Fruit fly (Drosophila melanogaster) whole organism, embryonic: ENCODE measurements around the gene RpL36.

ENCODE experiments used
- CG10321 ChIP-seq: fragments of 200-800 bp; sonication (Bioruptor generic); IDR thresholded peaks from 2 replicates; pipeline ENCODE4 v1.3.6; 2022; ENCODE audit warnings: missing biosample characterization, missing genetic modification characterization
- CG11247 ChIP-seq: fragments of 200-800 bp; sonication (Bioruptor generic); IDR thresholded peaks from 2 replicates; pipeline ENCODE4 v1.3.6; 2022; ENCODE audit warnings: missing biosample characterization, missing genetic modification characterization
- CG11696 ChIP-seq: fragments of 200-800 bp; sonication (Bioruptor generic); IDR thresholded peaks from 2 replicates; pipeline ENCODE4 v1.3.6; 2022; ENCODE audit warnings: missing biosample characterization, missing genetic modification characterization
- CG12155 ChIP-seq: fragments of 200-800 bp; sonication (Bioruptor generic); optimal IDR thresholded peaks from 3 replicates; lab custom pipeline; 2016; ENCODE audit warnings: missing biosample characterization, missing genetic modification characterization
- CG12744 ChIP-seq: fragments of 200-800 bp; sonication (Bioruptor generic); optimal IDR thresholded peaks from 2 replicates; lab custom pipeline; 2016; ENCODE audit warnings: missing biosample characterization, missing genetic modification characterization
- CG13296 ChIP-seq: fragments of 200-800 bp; sonication (Bioruptor generic); optimal IDR thresholded peaks from 3 replicates; lab custom pipeline; 2018; ENCODE audit warnings: missing biosample characterization, mild to moderate bottlenecking, missing genetic modification characterization
- CG13624 ChIP-seq: fragments of 200-800 bp; sonication (Bioruptor generic); optimal IDR thresholded peaks from 2 replicates; lab custom pipeline; 2016; ENCODE audit warnings: missing biosample characterization, missing genetic modification characterization
- CG15601 ChIP-seq: fragments of 200-800 bp; sonication (Bioruptor generic); optimal IDR thresholded peaks from 3 replicates; lab custom pipeline; 2019; ENCODE audit warnings: missing biosample characterization, mild to moderate bottlenecking, missing genetic modification characterization, moderate library complexity
- CG1603 ChIP-seq: fragments of 200-800 bp; sonication (Bioruptor generic); optimal IDR thresholded peaks from 2 replicates; lab custom pipeline; 2019; ENCODE audit warnings: missing biosample characterization, mild to moderate bottlenecking, missing genetic modification characterization, moderate library complexity
- CG17361 ChIP-seq: fragments of 200-800 bp; sonication (Bioruptor generic); IDR thresholded peaks from 3 replicates; pipeline ENCODE4 v1.3.6; 2022; ENCODE audit warnings: missing biosample characterization, missing genetic modification characterization
- CG18262 ChIP-seq: fragments of 200-800 bp; optimal IDR thresholded peaks from 3 replicates; lab custom pipeline; 2019; ENCODE audit warnings: missing biosample characterization, mild to moderate bottlenecking, missing genetic modification characterization, moderate library complexity
- CG18599 ChIP-seq: fragments of 200-800 bp; sonication (Bioruptor generic); optimal IDR thresholded peaks from 3 replicates; lab custom pipeline; 2017; ENCODE audit warnings: missing biosample characterization, missing genetic modification characterization, mild to moderate bottlenecking, moderate library complexity, missing genetic modification reagents
- CG3065 ChIP-seq: fragments of 200-800 bp; sonication (Bioruptor generic); optimal IDR thresholded peaks from 2 replicates; lab custom pipeline; 2016; ENCODE audit warnings: missing biosample characterization, missing genetic modification characterization
- CG32772 ChIP-seq: fragments of 200-800 bp; sonication (Bioruptor generic); IDR thresholded peaks from 2 replicates; pipeline ENCODE4 v1.3.6; 2022; ENCODE audit warnings: missing biosample characterization, missing genetic modification characterization
- CG34422 ChIP-seq: fragments of 200-800 bp; sonication (Bioruptor generic); IDR thresholded peaks from 3 replicates; pipeline ENCODE4 v1.3.6; 2022; ENCODE audit warnings: missing biosample characterization, missing genetic modification characterization
- CG4707 ChIP-seq: fragments of 200-800 bp; sonication (Bioruptor generic); optimal IDR thresholded peaks from 2 replicates; lab custom pipeline; 2018; ENCODE audit warnings: missing biosample characterization, mild to moderate bottlenecking, missing genetic modification characterization, moderate library complexity
- CG4730 ChIP-seq: fragments of 200-800 bp; sonication (Bioruptor generic); IDR thresholded peaks from 2 replicates; pipeline ENCODE4 v1.3.6; 2022; ENCODE audit warnings: missing biosample characterization, missing genetic modification characterization
- CG8290 ChIP-seq, 3 experiments: fragments of 200-800 bp; sonication (Bioruptor generic); optimal IDR thresholded peaks; 2 replicates each; lab custom pipeline; 2016 to 2019; ENCODE audit warnings: missing biosample characterization in 3 of 3, missing genetic modification characterization in 3 of 3, mild to moderate bottlenecking in 2 of 3, moderate library complexity in 1 of 3
- CG9817 ChIP-seq: fragments of 200-800 bp; sonication (Bioruptor generic); optimal IDR thresholded peaks from 2 replicates; lab custom pipeline; 2018; ENCODE audit warnings: missing biosample characterization, mild to moderate bottlenecking, missing genetic modification characterization, moderate library complexity
- CTCF ChIP-seq: fragments of 200-800 bp; sonication (Bioruptor generic); optimal IDR thresholded peaks from 2 replicates; lab custom pipeline; 2017; ENCODE audit warnings: missing biosample characterization, mild to moderate bottlenecking, missing genetic modification characterization, moderate library complexity
- Deaf1 ChIP-seq: fragments of 200-800 bp; optimal IDR thresholded peaks from 3 replicates; lab custom pipeline; 2019; ENCODE audit warnings: missing biosample characterization, mild to moderate bottlenecking, missing genetic modification characterization, moderate library complexity
- Dip2 ChIP-seq: fragments of 200-800 bp; sonication (Bioruptor generic); IDR thresholded peaks from 2 replicates; pipeline ENCODE4 v1.3.6; 2022; ENCODE audit warnings: missing biosample characterization, missing genetic modification characterization
- Drgx ChIP-seq: fragments of 200-800 bp; sonication (Bioruptor generic); IDR thresholded peaks from 2 replicates; pipeline ENCODE4 v1.3.6; 2022; ENCODE audit warnings: missing biosample characterization, missing genetic modification characterization
- ERR ChIP-seq: fragments of 200-800 bp; sonication (Bioruptor generic); optimal IDR thresholded peaks from 2 replicates; lab custom pipeline; 2016; ENCODE audit warnings: missing biosample characterization, missing genetic modification characterization
- Ets97D ChIP-seq: fragments of 200-800 bp; sonication (Bioruptor generic); optimal IDR thresholded peaks from 3 replicates; lab custom pipeline; 2016; ENCODE audit warnings: missing biosample characterization, missing genetic modification characterization
- HHEX ChIP-seq: fragments of 200-800 bp; sonication (Bioruptor generic); optimal IDR thresholded peaks from 3 replicates; lab custom pipeline; 2017; ENCODE audit warnings: missing biosample characterization, mild to moderate bottlenecking, missing genetic modification characterization, missing genetic modification reagents
- Hr3 ChIP-seq: fragments of 200-800 bp; sonication (Bioruptor generic); optimal IDR thresholded peaks from 3 replicates; lab custom pipeline; 2016; ENCODE audit warnings: missing biosample characterization, missing genetic modification characterization
- Jarid2 ChIP-seq: fragments of 200-800 bp; sonication (Bioruptor generic); optimal IDR thresholded peaks from 3 replicates; lab custom pipeline; 2017; ENCODE audit warnings: mild to moderate bottlenecking, missing biosample characterization, missing genetic modification reagents, missing genetic modification characterization
- Lim3 ChIP-seq: fragments of 200-800 bp; sonication (Bioruptor generic); IDR thresholded peaks from 2 replicates; pipeline ENCODE4 v1.3.6; 2022; ENCODE audit warnings: missing biosample characterization, missing genetic modification characterization
- MBD-R2 ChIP-seq: fragments of 200-800 bp; sonication (Bioruptor generic); IDR thresholded peaks from 2 replicates; pipeline ENCODE4 v1.3.6; 2022; ENCODE audit warnings: missing biosample characterization, missing genetic modification characterization
- Mes4 ChIP-seq: fragments of 200-800 bp; sonication (Bioruptor generic); optimal IDR thresholded peaks from 2 replicates; lab custom pipeline; 2016; ENCODE audit warnings: missing biosample characterization, missing genetic modification characterization
- NC2β ChIP-seq: fragments of 200-800 bp; sonication (Bioruptor generic); optimal IDR thresholded peaks from 2 replicates; lab custom pipeline; 2016; ENCODE audit warnings: missing biosample characterization, missing genetic modification characterization
- Oaz ChIP-seq: fragments of 200-800 bp; sonication (Bioruptor generic); IDR thresholded peaks from 2 replicates; pipeline ENCODE4 v1.3.6; 2022; ENCODE audit warnings: missing biosample characterization, missing genetic modification characterization
- Sox100B ChIP-seq: fragments of 200-800 bp; sonication (Bioruptor generic); optimal IDR thresholded peaks from 3 replicates; lab custom pipeline; 2018; ENCODE audit warnings: missing biosample characterization, mild to moderate bottlenecking, missing genetic modification characterization
- ap ChIP-seq: fragments of 200-800 bp; sonication (Bioruptor generic); IDR thresholded peaks from 2 replicates; pipeline ENCODE4 v1.3.6; 2022; ENCODE audit warnings: missing biosample characterization, missing genetic modification characterization
- az2 ChIP-seq: fragments of 200-800 bp; sonication (Bioruptor generic); optimal IDR thresholded peaks from 3 replicates; lab custom pipeline; 2016; ENCODE audit warnings: missing biosample characterization, missing genetic modification characterization
- bab2 ChIP-seq: fragments of 200-800 bp; sonication (Bioruptor generic); optimal IDR thresholded peaks from 2 replicates; lab custom pipeline; 2016; ENCODE audit warnings: missing biosample characterization, missing genetic modification characterization
- bcd ChIP-seq: fragments of 200-800 bp; sonication (Bioruptor generic); optimal IDR thresholded peaks from 2 replicates; lab custom pipeline; 2017; ENCODE audit warnings: missing biosample characterization, mild to moderate bottlenecking, missing genetic modification characterization
- bsh ChIP-seq, 2 experiments: fragments of 200-800 bp; sonication (Bioruptor generic); optimal IDR thresholded peaks; 2 replicates each; lab custom pipeline; 2017 to 2018; ENCODE audit warnings: mild to moderate bottlenecking in 2 of 2, missing biosample characterization in 2 of 2, missing genetic modification characterization in 2 of 2, moderate library complexity in 1 of 2
- cato ChIP-seq: fragments of 200-800 bp; sonication (Bioruptor generic); optimal IDR thresholded peaks from 2 replicates; lab custom pipeline; 2016; ENCODE audit warnings: missing biosample characterization, missing genetic modification characterization, borderline replicate concordance
- cg ChIP-seq: fragments of 200-800 bp; sonication (Bioruptor generic); optimal IDR thresholded peaks from 3 replicates; lab custom pipeline; 2019; ENCODE audit warnings: missing biosample characterization, mild to moderate bottlenecking, missing genetic modification characterization, moderate library complexity
- ems ChIP-seq: fragments of 200-800 bp; sonication (Bioruptor generic); optimal IDR thresholded peaks from 3 replicates; lab custom pipeline; 2016; ENCODE audit warnings: missing biosample characterization, missing genetic modification characterization
- esg ChIP-seq: fragments of 200-800 bp; sonication (Bioruptor generic); conservative IDR thresholded peaks from 2 replicates; pipeline ENCODE4 v1.3.6; 2022; ENCODE audit warnings: missing biosample characterization, missing genetic modification characterization
- gcm2 ChIP-seq: fragments of 200-800 bp; sonication (Bioruptor generic); optimal IDR thresholded peaks from 2 replicates; lab custom pipeline; 2016; ENCODE audit warnings: missing biosample characterization, missing genetic modification characterization
- gem ChIP-seq: fragments of 200-800 bp; sonication (Bioruptor generic); optimal IDR thresholded peaks from 2 replicates; lab custom pipeline; 2019; ENCODE audit warnings: missing biosample characterization, mild to moderate bottlenecking, missing genetic modification characterization, moderate library complexity
- grn ChIP-seq: fragments of 200-800 bp; sonication (Bioruptor generic); optimal IDR thresholded peaks from 3 replicates; lab custom pipeline; 2017; ENCODE audit warnings: missing biosample characterization, missing genetic modification characterization
- lilli ChIP-seq: fragments of 200-800 bp; sonication (Bioruptor generic); optimal IDR thresholded peaks from 3 replicates; lab custom pipeline; 2016; ENCODE audit warnings: missing biosample characterization, missing genetic modification characterization
- pzg ChIP-seq: fragments of 200-800 bp; sonication (Bioruptor generic); optimal IDR thresholded peaks from 3 replicates; lab custom pipeline; 2018; ENCODE audit warnings: missing biosample characterization, mild to moderate bottlenecking, missing genetic modification characterization, moderate library complexity
- sens ChIP-seq: fragments of 200-800 bp; sonication (Bioruptor generic); peaks from one replicate; lab custom pipeline; 2016; ENCODE audit warnings: missing biosample characterization, missing genetic modification characterization
- sisA ChIP-seq: fragments of 200-800 bp; sonication (Bioruptor generic); IDR thresholded peaks from 2 replicates; pipeline ENCODE4 v1.3.6; 2022; ENCODE audit warnings: missing biosample characterization, missing genetic modification characterization
- sob ChIP-seq: fragments of 200-800 bp; sonication (Bioruptor generic); IDR thresholded peaks from 2 replicates; pipeline ENCODE4 v1.3.6; 2022; ENCODE audit warnings: missing biosample characterization, missing genetic modification characterization
- sug ChIP-seq: fragments of 200-800 bp; optimal IDR thresholded peaks from 2 replicates; lab custom pipeline; 2019; ENCODE audit warnings: missing biosample characterization, mild to moderate bottlenecking, missing genetic modification characterization, moderate library complexity
- tll ChIP-seq, 2 experiments: fragments of 200-800 bp in 1 of 2; fragments of >200 bp in 1 of 2; sonication (Bioruptor generic) in 1 of 2; optimal IDR thresholded peaks; 2 replicates each; lab custom pipeline; 2017 to 2019; ENCODE audit warnings: missing biosample characterization in 2 of 2, missing genetic modification characterization in 2 of 2, mild to moderate bottlenecking in 1 of 2, moderate library complexity in 1 of 2
- twi ChIP-seq: fragments of 200-800 bp; optimal IDR thresholded peaks from 2 replicates; lab custom pipeline; 2019; ENCODE audit warnings: missing biosample characterization, mild to moderate bottlenecking, missing genetic modification characterization, moderate library complexity
- wor ChIP-seq: fragments of 200-800 bp; sonication (Bioruptor generic); IDR thresholded peaks from 2 replicates; pipeline ENCODE4 v1.3.6; 2022; ENCODE audit warnings: missing biosample characterization, missing genetic modification characterization

The RpL36 gene

DNA sequence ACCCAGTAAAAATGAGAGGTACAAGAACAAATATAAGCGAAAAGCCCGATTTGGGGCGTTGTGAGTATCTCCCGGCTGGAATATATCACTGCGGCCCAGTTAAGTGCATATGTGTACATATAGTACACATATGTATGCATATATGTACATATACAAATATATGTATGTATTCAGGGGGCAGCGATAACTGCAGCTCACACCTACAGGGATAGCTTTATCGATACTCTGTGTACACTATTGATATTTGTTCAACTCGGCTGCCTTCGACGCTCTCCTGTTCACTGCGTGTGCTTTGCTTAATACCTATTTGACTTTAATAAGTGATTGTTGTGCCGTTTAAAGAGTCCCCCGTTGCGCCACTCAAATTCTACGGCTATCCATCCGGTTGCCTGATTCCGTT, 47.5 kb downstream of the RpL36 start, which contains the start of gene vnd (continued):
- TF ChIP-seq CG9817 (no peak), CG32772 (GFP tag; lab: Robert Waterston, UW) (no peak), wor (no peak), bsh (GFP tag; optimal IDR thresholded peaks at IDR 0.05; lab: Kevin White, UChicago) (peak in 1 of 2 experiments; percentile 27), sens (peak; percentile 85), bab2 (GFP tag; lab: Kevin White, UChicago) (peak; percentile 31), HHEX (no peak), esg (no peak), CG11247 (no peak), Deaf1 (tag; lab: Kevin White, UChicago) (no peak), tll (GFP tag; optimal IDR thresholded peaks at IDR 0.05; lab: Kevin White, UChicago) (no peak), gem (tag; lab: Kevin White, UChicago) (no peak), pzg (GFP tag; lab: Kevin White, UChicago) (no peak), CTCF (GFP tag; lab: Kevin White, UChicago) (no peak), Hr3 (GFP tag; lab: Kevin White, UChicago) (no peak), twi (tag; lab: Kevin White, UChicago) (peak; percentile 15), MBD-R2 (no peak), CG17361 (GFP tag; lab: Robert Waterston, UW) (no peak), sob (no peak), CG18599 (no peak), CG3065 (GFP tag; lab: Kevin White, UChicago) (no peak), CG12744 (GFP tag; lab: Kevin White, UChicago) (no peak), Dip2 (GFP tag; lab: Robert Waterston, UW) (no peak), cato (GFP tag; lab: Kevin White, UChicago) (no peak), bcd (GFP tag; lab: Kevin White, UChicago) (no peak), CG18262 (tag; lab: Kevin White, UChicago) (no peak), CG11696 (no peak), sisA (GFP tag; lab: Robert Waterston, UW) (no peak), ERR (GFP tag; lab: Kevin White, UChicago) (no peak), ems (no peak), cg (GFP tag; lab: Kevin White, UChicago) (peak; percentile 38), CG1603 (tag; lab: Kevin White, UChicago) (peak; percentile 42), ap (no peak), CG13296 (GFP tag; lab: Kevin White, UChicago) (no peak), CG13624 (GFP tag; lab: Kevin White, UChicago) (no peak), Ets97D (GFP tag; lab: Kevin White, UChicago) (no peak), grn (GFP tag; lab: Kevin White, UChicago) (peak; percentile 9), CG15601 (tag; lab: Kevin White, UChicago) (peak; percentile 34), CG4730 (GFP tag; lab: Robert Waterston, UW) (no peak)

DNA sequence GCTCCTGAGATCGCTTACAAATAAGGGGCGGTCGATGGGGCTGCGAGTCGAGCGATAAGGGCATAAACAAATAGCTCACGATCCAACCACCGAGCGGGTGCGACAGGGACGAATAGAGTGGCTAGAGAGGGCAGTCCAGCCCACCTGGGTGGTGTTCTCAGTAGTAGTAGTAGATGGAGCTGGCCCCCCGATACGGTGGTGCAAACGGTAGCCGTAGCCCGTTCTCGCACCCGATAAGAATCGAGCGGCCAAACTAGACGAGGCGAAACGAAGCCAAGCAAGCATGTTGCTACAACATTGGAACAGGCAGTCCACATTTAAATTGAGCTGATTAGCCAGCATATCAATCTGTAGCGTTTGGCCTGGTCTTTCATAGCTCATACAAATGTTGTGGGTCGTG, 48.6 kb downstream of the RpL36 start:
- TF ChIP-seq NC2β (GFP tag; lab: Kevin White, UChicago) (no peak), Lim3 (no peak), Sox100B (no peak), Mes4 (GFP tag; lab: Kevin White, UChicago) (no peak), CG34422 (no peak), CG4707 (GFP tag; lab: Kevin White, UChicago) (no peak), Dip2 (GFP tag; lab: Robert Waterston, UW) (no peak), CG8290 (GFP tag; optimal IDR thresholded peaks at IDR 0.05; lab: Kevin White, UChicago) (no peak), CG8290 (tag; optimal IDR thresholded peaks at IDR 0.05; lab: Kevin White, UChicago) (no peak), Jarid2 (GFP tag; lab: Kevin White, UChicago) (no peak), az2 (GFP tag; lab: Kevin White, UChicago) (no peak), lilli (GFP tag; lab: Kevin White, UChicago) (no peak), Drgx (GFP tag; lab: Robert Waterston, UW) (no peak), CG12155 (GFP tag; lab: Kevin White, UChicago) (no peak), CG10321 (peak; percentile 84), gcm2 (no peak), sug (tag; lab: Kevin White, UChicago) (peak; percentile 90), Oaz (no peak)
